Fruit fly (Drosophila melanogaster): ENCODE measurements around the gene neur.

The neur gene

DNA sequence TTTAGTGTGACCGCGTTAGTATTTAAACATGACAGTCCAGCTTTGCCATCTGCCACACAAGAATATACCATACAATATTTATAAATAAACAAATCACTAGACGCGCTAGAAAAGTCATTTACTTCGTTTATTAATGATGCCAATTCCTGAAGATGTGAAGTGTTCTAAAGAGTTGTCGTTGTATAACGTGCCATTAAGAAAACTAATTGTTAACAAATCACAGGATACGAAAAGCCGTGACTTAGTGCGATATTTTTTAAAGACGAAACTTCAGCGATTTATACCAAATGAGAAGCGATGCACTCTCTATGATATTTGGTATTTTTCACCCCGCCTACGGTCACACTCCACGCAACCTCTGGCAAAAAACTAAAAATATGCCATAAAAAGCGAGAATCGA is at the start of gene neur:
Gene neur, minus strand, starts transcription at position 24 of the 400 bp plus-strand sequence.
- no peak for TF ChIP-seq pan (optimal IDR thresholded peaks at IDR 0.05)
- TF ChIP-seq usp (GFP tag; optimal IDR thresholded peaks at IDR 0.05): no peak
- no peak for TF ChIP-seq psq (optimal IDR thresholded peaks at IDR 0.05)
- no peak for TF ChIP-seq EcR (GFP tag; optimal IDR thresholded peaks at IDR 0.05)
- TF ChIP-seq Dll (optimal IDR thresholded peaks at IDR 0.05): no peak
- no peak for TF ChIP-seq CG8478 (optimal IDR thresholded peaks at IDR 0.05)

DNA sequence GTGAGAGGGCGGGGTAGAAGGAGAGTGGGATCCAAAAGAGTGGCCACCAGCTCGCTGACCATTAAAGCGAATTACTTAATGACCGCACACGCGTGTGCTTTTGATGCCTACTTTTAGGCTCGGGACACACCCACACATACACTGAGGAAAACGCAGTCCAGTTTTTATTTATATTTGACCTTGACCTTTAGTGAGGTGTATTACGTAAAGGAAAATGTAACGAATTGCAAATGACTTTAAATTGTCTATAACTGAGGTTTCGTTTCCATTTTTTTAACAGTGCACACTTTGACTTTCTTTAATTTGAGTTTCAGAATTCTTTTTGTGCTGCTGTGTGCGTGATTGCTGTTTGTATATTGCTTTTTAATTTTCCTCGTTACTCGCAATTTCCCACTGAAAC is 46.0 kb upstream of the neur start:
- no peak for TF ChIP-seq CG8478 (optimal IDR thresholded peaks at IDR 0.05)
- no peak for TF ChIP-seq psq (optimal IDR thresholded peaks at IDR 0.05)
- TF ChIP-seq Dll (optimal IDR thresholded peaks at IDR 0.05): no peak
- TF ChIP-seq EcR (GFP tag; optimal IDR thresholded peaks at IDR 0.05): no peak
- TF ChIP-seq pan (optimal IDR thresholded peaks at IDR 0.05): no peak
- no peak for TF ChIP-seq usp (GFP tag; optimal IDR thresholded peaks at IDR 0.05)

DNA sequence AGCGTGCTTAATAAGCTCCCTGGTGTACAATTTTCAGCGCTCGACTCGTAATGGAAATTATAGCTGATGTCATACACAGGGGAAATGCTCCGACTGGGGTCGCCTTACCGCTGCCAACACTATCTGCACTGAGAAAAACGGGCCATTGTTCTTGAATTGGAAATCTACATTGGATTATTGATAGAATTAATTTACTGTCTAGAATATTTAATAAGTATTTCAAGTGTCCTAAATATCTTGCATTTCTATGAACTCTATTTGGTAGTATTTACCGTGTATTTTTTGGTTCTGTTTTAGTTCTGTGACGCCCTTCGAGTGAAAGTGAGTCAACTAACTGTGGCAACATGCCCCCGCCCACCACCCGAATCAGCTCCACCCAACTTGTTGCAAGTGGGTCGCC is 44.1 kb upstream of the neur start:
- TF ChIP-seq usp (GFP tag; optimal IDR thresholded peaks at IDR 0.05) (no peak), pan (optimal IDR thresholded peaks at IDR 0.05) (no peak), Dll (optimal IDR thresholded peaks at IDR 0.05) (no peak), EcR (GFP tag; optimal IDR thresholded peaks at IDR 0.05) (no peak), psq (optimal IDR thresholded peaks at IDR 0.05) (no peak), CG8478 (optimal IDR thresholded peaks at IDR 0.05) (no peak)

DNA sequence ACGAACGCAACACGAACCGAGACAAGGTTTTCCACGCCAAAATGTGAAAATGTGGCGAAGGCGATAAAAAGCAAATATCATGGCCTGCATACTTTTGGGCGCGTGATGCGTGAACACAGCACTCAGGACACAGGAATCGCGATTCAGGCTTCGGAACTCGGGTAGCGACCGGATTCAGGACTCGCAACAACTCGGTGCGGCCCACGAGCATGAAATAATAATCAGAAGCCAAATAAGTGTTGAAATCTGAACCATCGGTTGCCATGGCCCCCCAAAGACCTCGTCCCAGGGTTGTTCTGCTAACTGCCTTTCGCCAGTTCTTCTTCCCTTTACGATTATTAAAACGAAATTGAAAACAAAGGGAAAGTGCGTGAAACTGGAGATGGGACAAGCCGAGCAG is 43.1 kb upstream of the neur start:
- TF ChIP-seq pan (optimal IDR thresholded peaks at IDR 0.05) (no peak), psq (optimal IDR thresholded peaks at IDR 0.05) (no peak), Dll (optimal IDR thresholded peaks at IDR 0.05) (no peak), EcR (GFP tag; optimal IDR thresholded peaks at IDR 0.05) (no peak), usp (GFP tag; optimal IDR thresholded peaks at IDR 0.05) (no peak), CG8478 (optimal IDR thresholded peaks at IDR 0.05) (no peak)

DNA sequence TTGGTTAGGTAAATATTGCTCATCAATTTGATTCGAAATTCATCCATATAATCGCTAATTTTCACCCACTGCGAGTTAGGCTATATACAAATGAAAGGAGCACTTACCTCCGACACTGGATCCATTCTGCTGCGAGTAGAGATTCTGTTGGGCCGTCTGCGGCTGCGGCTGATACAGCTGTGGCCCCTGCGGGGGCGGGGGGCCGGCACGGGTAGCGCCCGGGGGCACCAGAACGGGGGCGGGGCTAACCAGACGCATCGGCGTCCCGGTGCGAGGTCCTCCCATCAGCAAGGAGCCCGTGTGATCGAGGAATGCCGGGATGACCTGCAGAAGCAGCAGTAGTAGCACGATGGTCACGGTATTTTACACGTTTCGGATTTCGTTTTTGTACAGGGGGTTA is 40.4 kb upstream of the neur start:
- no peak for TF ChIP-seq Dll (optimal IDR thresholded peaks at IDR 0.05)
- TF ChIP-seq pan (optimal IDR thresholded peaks at IDR 0.05): no peak
- no peak for TF ChIP-seq usp (GFP tag; optimal IDR thresholded peaks at IDR 0.05)
- TF ChIP-seq CG8478 (optimal IDR thresholded peaks at IDR 0.05): no peak
- TF ChIP-seq psq (optimal IDR thresholded peaks at IDR 0.05): no peak
- no peak for TF ChIP-seq EcR (GFP tag; optimal IDR thresholded peaks at IDR 0.05)

DNA sequence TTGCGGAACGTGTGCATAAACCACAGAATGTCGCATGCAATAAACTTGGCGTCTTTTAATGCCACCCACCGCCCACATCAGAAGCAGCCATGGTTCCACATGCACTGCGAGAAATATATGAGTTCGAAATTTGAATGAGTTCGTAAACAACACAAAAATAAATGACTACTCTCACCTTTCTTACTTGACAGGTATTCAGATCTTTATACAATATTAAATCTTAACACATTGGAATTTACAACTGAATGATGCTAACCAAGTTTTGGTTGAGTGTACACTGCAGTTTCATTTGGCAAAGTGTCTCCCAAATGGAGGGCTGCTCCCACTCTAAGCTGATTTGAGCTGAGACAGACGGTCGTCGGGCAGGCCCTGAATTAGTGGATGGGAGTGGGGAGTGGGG is 35.7 kb upstream of the neur start:
- TF ChIP-seq CG8478 (optimal IDR thresholded peaks at IDR 0.05) (no peak), psq (optimal IDR thresholded peaks at IDR 0.05) (no peak), EcR (GFP tag; optimal IDR thresholded peaks at IDR 0.05) (no peak), usp (GFP tag; optimal IDR thresholded peaks at IDR 0.05) (no peak), pan (optimal IDR thresholded peaks at IDR 0.05) (no peak), Dll (optimal IDR thresholded peaks at IDR 0.05) (no peak)

DNA sequence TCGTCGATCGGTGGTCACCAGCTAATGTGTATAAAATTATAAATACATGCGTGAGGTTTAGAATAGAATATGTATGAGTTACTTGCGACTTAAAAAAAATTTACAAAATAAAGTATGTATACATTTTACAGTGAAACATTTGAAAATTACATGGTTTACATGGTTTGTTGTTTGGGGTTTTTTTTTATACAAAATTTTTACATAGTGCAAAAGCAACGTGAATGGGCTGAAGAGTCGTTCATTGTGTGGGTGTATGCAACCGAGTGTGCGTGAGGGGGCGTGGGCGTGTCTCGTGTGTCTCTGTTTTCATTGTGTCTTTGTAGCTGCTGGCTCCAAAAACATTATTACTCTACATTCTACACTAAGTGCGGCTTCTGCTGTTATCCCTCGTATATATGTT is 30.6 kb upstream of the neur start:
- no peak for TF ChIP-seq EcR (GFP tag; optimal IDR thresholded peaks at IDR 0.05)
- no peak for TF ChIP-seq Dll (optimal IDR thresholded peaks at IDR 0.05)
- TF ChIP-seq psq (optimal IDR thresholded peaks at IDR 0.05): no peak
- TF ChIP-seq pan (optimal IDR thresholded peaks at IDR 0.05): no peak
- TF ChIP-seq CG8478 (optimal IDR thresholded peaks at IDR 0.05): no peak
- TF ChIP-seq usp (GFP tag; optimal IDR thresholded peaks at IDR 0.05): no peak

DNA sequence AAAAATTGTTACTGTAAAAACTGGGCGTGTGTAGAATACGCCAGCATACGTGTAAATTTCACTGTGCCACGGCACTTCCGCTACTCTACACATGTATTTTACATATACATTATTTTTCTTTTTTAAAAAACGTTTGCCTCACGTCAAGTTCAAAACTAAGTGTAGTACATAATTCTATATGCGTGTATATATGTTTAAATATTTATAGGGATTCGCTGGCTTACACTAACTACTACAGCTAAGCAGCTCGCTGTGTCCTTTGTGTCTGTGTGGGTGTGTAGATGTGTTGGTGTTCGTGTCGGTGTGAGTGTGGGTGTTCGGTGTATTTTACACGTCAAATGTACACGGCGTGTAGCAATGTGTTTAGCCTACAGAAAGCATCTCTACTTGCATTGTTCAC is 29.1 kb upstream of the neur start:
- TF ChIP-seq psq (optimal IDR thresholded peaks at IDR 0.05): no peak
- TF ChIP-seq usp (GFP tag; optimal IDR thresholded peaks at IDR 0.05): no peak
- no peak for TF ChIP-seq EcR (GFP tag; optimal IDR thresholded peaks at IDR 0.05)
- TF ChIP-seq pan (optimal IDR thresholded peaks at IDR 0.05): no peak
- TF ChIP-seq Dll (optimal IDR thresholded peaks at IDR 0.05): no peak
- TF ChIP-seq CG8478 (optimal IDR thresholded peaks at IDR 0.05): no peak

DNA sequence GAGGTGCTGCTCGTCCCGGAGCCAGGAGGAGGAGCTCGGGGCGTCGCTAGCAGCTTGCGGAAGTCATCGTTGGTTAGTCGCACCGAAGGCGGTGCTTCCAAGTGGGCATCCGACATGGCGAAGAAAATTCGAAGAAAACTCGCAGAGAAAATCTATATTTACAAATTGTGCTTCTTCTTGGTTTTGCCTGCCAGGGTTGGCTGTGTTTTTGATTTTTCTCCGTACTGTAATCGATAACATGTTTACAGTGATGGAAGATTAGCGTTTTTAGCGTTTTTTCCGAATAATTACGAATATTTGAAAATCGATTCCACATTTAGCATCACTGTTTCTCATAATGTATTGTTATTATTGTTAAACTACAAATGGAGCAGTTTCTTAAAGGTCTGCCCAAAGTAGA is 25.6 kb upstream of the neur start, which contains the start of the genes beag and Ada:
Gene beag, minus strand, starts transcription at position 205 of the 400 bp plus-strand sequence.
Gene Ada, plus strand, starts transcription at position 310 of the 400 bp plus-strand sequence.
- TF ChIP-seq usp (GFP tag; optimal IDR thresholded peaks at IDR 0.05) (no peak), Dll (optimal IDR thresholded peaks at IDR 0.05) (no peak), CG8478 (optimal IDR thresholded peaks at IDR 0.05) (no peak), pan (optimal IDR thresholded peaks at IDR 0.05) (no peak), psq (optimal IDR thresholded peaks at IDR 0.05) (no peak), EcR (GFP tag; optimal IDR thresholded peaks at IDR 0.05) (no peak)

DNA sequence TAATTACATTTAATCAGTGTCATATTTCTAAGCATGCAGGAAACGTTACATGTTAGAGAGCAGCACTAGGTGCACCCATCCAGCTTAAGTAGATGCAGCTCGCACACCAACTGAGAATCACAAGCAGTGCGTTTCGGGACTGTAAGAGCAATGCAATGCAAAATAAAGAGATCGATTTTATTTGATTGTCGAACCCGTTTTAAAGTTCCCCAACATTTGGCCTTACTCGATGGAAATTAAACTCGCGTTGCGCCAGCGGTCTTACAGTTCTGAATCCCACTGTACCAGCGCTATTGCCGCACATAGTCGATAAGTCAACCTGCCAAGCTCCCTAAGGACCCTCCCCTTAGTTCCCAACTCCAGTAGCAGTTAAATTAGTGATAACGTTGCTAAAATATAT is 23.5 kb upstream of the neur start:
- TF ChIP-seq Dll (optimal IDR thresholded peaks at IDR 0.05): no peak
- no peak for TF ChIP-seq pan (optimal IDR thresholded peaks at IDR 0.05)
- TF ChIP-seq usp (GFP tag; optimal IDR thresholded peaks at IDR 0.05): no peak
- no peak for TF ChIP-seq CG8478 (optimal IDR thresholded peaks at IDR 0.05)
- no peak for TF ChIP-seq EcR (GFP tag; optimal IDR thresholded peaks at IDR 0.05)
- no peak for TF ChIP-seq psq (optimal IDR thresholded peaks at IDR 0.05)

DNA sequence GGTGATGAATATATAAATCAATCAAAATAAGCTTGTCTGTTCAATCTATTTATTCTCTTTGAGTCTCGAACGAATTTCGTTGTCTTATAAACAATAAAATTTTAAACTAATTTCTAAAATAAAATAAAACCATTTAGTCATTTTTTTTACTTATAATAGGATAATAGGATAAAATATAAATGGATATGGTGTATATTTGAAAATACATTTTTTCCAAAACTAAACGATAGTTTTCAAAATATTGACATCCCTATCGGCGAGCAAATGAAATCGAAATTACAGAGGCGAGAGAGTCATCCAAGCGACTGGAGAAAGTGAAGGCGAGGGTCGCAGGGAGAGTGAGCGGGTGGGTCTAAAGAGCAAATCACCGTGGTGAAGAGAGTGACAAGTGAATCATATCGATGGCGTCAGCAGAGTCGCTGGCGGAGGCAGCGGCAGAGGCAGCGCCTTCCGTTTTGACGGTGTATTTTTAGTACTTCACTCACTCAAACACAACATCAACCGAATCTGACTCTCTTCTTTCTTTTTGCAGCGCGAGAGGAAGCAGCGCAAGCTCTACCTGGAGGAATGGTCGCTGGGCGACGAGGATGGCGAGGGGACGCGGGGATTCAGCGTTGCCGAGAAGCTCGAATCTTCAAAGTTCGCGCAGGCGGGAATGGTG is 18.3 kb upstream of the neur start:
- TF ChIP-seq usp (GFP tag; optimal IDR thresholded peaks at IDR 0.05) (no peak), CG8478 (optimal IDR thresholded peaks at IDR 0.05) (no peak), EcR (GFP tag; optimal IDR thresholded peaks at IDR 0.05) (no peak), Dll (optimal IDR thresholded peaks at IDR 0.05) (peak; percentile 90), pan (optimal IDR thresholded peaks at IDR 0.05) (no peak)

DNA sequence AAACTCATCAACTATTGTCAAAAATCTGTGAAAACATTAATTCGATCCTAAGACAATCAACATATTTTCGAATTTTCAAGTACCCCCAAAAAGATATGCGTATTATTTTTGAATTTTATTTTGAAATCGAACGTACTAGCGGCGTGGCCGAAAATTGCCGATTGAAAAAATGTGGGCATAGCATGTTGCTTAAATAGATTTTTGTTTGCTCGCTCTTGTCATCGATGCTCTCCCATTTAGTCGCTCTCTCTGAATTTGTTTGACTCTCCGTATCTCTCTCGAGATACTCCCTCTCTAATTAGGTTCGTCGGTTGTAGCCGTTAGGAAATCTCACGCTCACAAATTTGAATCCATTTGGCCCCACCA is 17.7 kb upstream of the neur start:
- TF ChIP-seq Dll (optimal IDR thresholded peaks at IDR 0.05): no peak
- no peak for TF ChIP-seq CG8478 (optimal IDR thresholded peaks at IDR 0.05)
- TF ChIP-seq psq (optimal IDR thresholded peaks at IDR 0.05): no peak
- no peak for TF ChIP-seq usp (GFP tag; optimal IDR thresholded peaks at IDR 0.05)
- no peak for TF ChIP-seq pan (optimal IDR thresholded peaks at IDR 0.05)
- TF ChIP-seq EcR (GFP tag; optimal IDR thresholded peaks at IDR 0.05): no peak
